Fruit fly (Drosophila melanogaster) whole organism, adult: ENCODE data around the gene BuGZ.

Experiments
- CG11617 ChIP-seq: fragments of 200-800 bp; sonication (Bioruptor generic); optimal IDR thresholded peaks from 2 replicates; lab custom pipeline; 2017; ENCODE audit warnings: mild to moderate bottlenecking, missing biosample characterization, missing genetic modification reagents, missing genetic modification characterization
- CG12768 ChIP-seq: fragments of 200-800 bp; sonication (Bioruptor generic); optimal IDR thresholded peaks from 2 replicates; lab custom pipeline; 2017; ENCODE audit warnings: missing biosample characterization, missing genetic modification characterization, mild to moderate bottlenecking, moderate library complexity, missing genetic modification reagents
- CG33017 ChIP-seq: fragments of 200-800 bp; sonication (Bioruptor generic); optimal IDR thresholded peaks from 2 replicates; lab custom pipeline; 2018; ENCODE audit warnings: missing biosample characterization, mild to moderate bottlenecking, missing genetic modification characterization, moderate library complexity
- CG5204 ChIP-seq: fragments of 200-800 bp; sonication (Bioruptor generic); optimal IDR thresholded peaks from 2 replicates; lab custom pipeline; 2016; ENCODE audit warnings: missing biosample characterization, missing genetic modification characterization
- CG7045 ChIP-seq: fragments of 200-800 bp; sonication (Bioruptor generic); optimal IDR thresholded peaks from 2 replicates; lab custom pipeline; 2017; ENCODE audit warnings: missing biosample characterization, mild to moderate bottlenecking, missing genetic modification characterization
- CG7101 ChIP-seq: fragments of 200-800 bp; sonication (Bioruptor generic); optimal IDR thresholded peaks from 2 replicates; lab custom pipeline; 2018; ENCODE audit warnings: missing biosample characterization, mild to moderate bottlenecking, missing genetic modification characterization, moderate library complexity
- cic ChIP-seq: fragments of 200-800 bp; sonication (Bioruptor generic); optimal IDR thresholded peaks from 2 replicates; lab custom pipeline; 2017; ENCODE audit warnings: missing biosample characterization, mild to moderate bottlenecking, missing genetic modification characterization, moderate library complexity
- kay ChIP-seq: fragments of 200-800 bp; sonication (Bioruptor generic); peaks from one replicate; lab custom pipeline; 2016; ENCODE audit warnings: missing biosample characterization, missing genetic modification characterization, borderline replicate concordance
- ovo ChIP-seq: fragments of 200-800 bp; sonication (Bioruptor generic); optimal IDR thresholded peaks from 2 replicates; lab custom pipeline; 2016; ENCODE audit warnings: missing biosample characterization, missing genetic modification characterization

dm6 chr2L:16766070-16766752 lies 23.0 kb downstream of the BuGZ start, which contains the start of gene Mhc:
- TF ChIP-seq CG11617 (GFP tag; lab: Kevin White, UChicago) (no peak), CG33017 (no peak), kay (GFP tag; lab: Kevin White, UChicago) (no peak), CG5204 (GFP tag; lab: Kevin White, UChicago) (no peak), CG7101 (no peak), CG12768 (GFP tag; lab: Kevin White, UChicago) (no peak), CG7045 (no peak), ovo (no peak), cic (no peak)
